4 worm cellular contexts compared by ENCODE assay signal in the genomic region with DNA sequence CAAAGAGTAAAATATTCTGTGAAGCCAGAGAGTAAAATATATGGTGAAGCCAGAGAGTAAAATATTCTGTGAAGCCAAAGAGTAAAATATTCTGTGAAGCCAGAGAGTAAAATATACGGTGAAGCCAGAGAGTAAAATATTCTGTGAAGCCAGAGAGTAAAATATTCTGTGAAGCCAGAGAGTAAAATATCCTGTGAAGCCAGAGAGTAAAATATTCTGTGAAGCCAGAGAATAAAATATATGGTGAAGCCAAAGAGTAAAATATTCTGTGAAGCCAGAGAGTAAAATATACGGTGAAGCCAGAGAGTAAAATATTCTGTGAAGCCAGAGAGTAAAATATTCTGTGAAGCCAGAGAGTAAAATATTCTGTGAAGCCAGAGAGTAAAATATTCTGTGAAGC.
A peak's percentile ranks its signal among the peaks of the same experiment; 100 is the strongest.
TF ChIP-seq lines count a peak whose summit lies in the region.
"Not testable (repeated sequence)": the region's sequence is repeated elsewhere in the genome, so short reads cannot be mapped to it uniquely, and the experiment has no call there.

No protein-coding gene starts in this region.

TF ChIP-seq in whole organism, early embryonic, 17 proteins besides CTCF, POLR2A, EP300 and RAD21:
- TF ChIP-seq tbx-37 (GFP tag; conservative IDR thresholded peaks at IDR 0.05; lab: Robert Waterston, UW) = peak; percentile 40; the same call in 1 of the 2 replicates

TF ChIP-seq in whole organism, late embryonic, 69 proteins besides CTCF, POLR2A, EP300 and RAD21:
- 0 out of 2 replicates have a peak, but pooled peaks have one; percentile 33 for TF ChIP-seq unc-3 (GFP tag; conservative IDR thresholded peaks at IDR 0.05; lab: Robert Waterston, UW)
- TF ChIP-seq unc-3 (tag; optimal IDR thresholded peaks at IDR 0.05; lab: Kevin White, UChicago) = not testable (repeated sequence)
- TF ChIP-seq ceh-45 (GFP tag; IDR thresholded peaks at IDR 0.05; lab: Robert Waterston, UW) = 0 out of 2 replicates have a peak, but pooled peaks have one; percentile 26

TF ChIP-seq in whole organism, midembryonic, 9 proteins besides CTCF, POLR2A, EP300 and RAD21:
- peak; percentile 61; the same call in 1 of the 2 replicates for TF ChIP-seq flt-1 (GFP tag; IDR thresholded peaks at IDR 0.05; lab: Robert Waterston, UW)

TF ChIP-seq in whole organism, young adult, 124 proteins besides CTCF, POLR2A, EP300 and RAD21:
- TF ChIP-seq egrh-3 (GFP tag; IDR thresholded peaks at IDR 0.05; lab: Robert Waterston, UW) = peak; percentile 96
- peak; percentile 74; the same call in 1 of the 2 replicates for TF ChIP-seq Y53F4B.3 (GFP tag; IDR thresholded peaks at IDR 0.05; lab: Robert Waterston, UW)
